Worm (Caenorhabditis elegans) whole organism, mixed stage, embryonic: ENCODE data around the gene bath-46.

Experiments
- elt-1 ChIP-seq: sonication (generic microtip); optimal IDR thresholded peaks from 2 replicates; lab custom pipeline; 2017; ENCODE audit warnings: missing genetic modification characterization, mild to moderate bottlenecking, missing compliant biosample characterization, antibody characterized with exemption, moderate library complexity, borderline replicate concordance; ENCODE audit not compliant: insufficient read depth
- nhr-76 ChIP-seq: sonication (generic microtip); optimal IDR thresholded peaks from 2 replicates; lab custom pipeline; 2017; ENCODE audit warnings: missing biosample characterization, missing genetic modification characterization
- pha-4 ChIP-seq: fragments of 150-350 bp; optimal IDR thresholded peaks from 2 replicates; lab custom pipeline; 2018; ENCODE audit warnings: missing biosample characterization, missing genetic modification reagents, missing genetic modification characterization
- snpc-4 ChIP-seq: fragments of 150-350 bp; optimal IDR thresholded peaks from 2 replicates; lab custom pipeline; 2014; ENCODE audit warnings: missing biosample characterization, missing genetic modification characterization
- unc-39 ChIP-seq: fragments of 150-350 bp; optimal IDR thresholded peaks from 2 replicates; lab custom pipeline; 2014; ENCODE audit warnings: missing biosample characterization, missing genetic modification characterization

DNA sequence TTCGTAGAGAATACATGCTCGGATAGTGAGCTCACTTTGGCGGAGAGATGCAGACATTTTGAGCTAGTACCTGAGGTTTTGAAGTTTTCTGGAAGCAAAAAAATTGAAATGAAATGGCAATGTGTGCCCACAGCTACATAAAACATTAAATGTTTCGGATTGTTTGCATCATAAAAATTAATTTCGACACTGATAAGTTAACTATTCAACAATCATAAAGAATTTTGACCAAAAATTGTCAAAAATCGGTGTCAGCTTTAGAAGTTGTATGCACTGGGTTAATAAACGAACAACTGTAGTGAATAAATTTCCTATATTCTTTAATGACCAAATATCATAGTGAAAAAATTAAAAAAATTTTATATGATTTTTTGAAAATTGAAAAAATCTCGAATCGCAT lies 21.2 kb downstream of the bath-46 start, which contains the start of gene fbxa-166:
- TF ChIP-seq unc-39 (tag; lab: Kevin White, UChicago) (no peak), nhr-76 (tag; lab: Kevin White, UChicago) (no peak), snpc-4 (tag; lab: Kevin White, UChicago) (no peak), pha-4 (no peak), elt-1 (no peak)
